Worm (Caenorhabditis elegans) whole organism, L1 larva: ENCODE results near the gene srbc-66.

Experiments used
- C04F5.9 ChIP-seq: sonication (generic microtip); optimal IDR thresholded peaks from 2 replicates; lab custom pipeline; 2016; ENCODE audit warnings: missing genetic modification characterization, missing compliant biosample characterization
- C16A3.4 ChIP-seq: fragments of 150-350 bp; optimal IDR thresholded peaks from 2 replicates; lab custom pipeline; 2014; ENCODE audit warnings: missing biosample characterization, missing genetic modification characterization
- C34B4.2 ChIP-seq: sonication (generic microtip); optimal IDR thresholded peaks from 2 replicates; lab custom pipeline; 2017; ENCODE audit warnings: mild to moderate bottlenecking, missing genetic modification characterization, missing compliant biosample characterization
- alr-1 ChIP-seq: fragments of 200-800 bp; sonication (Bioruptor generic); optimal IDR thresholded peaks from 2 replicates; lab custom pipeline; 2018; ENCODE audit warnings: borderline replicate concordance, mild to moderate bottlenecking, missing genetic modification characterization, missing compliant biosample characterization
- blmp-1 ChIP-seq: fragments of 150-350 bp; optimal IDR thresholded peaks from 2 replicates; lab custom pipeline; 2014; ENCODE audit warnings: missing biosample characterization, missing genetic modification characterization
- ceh-88 ChIP-seq: fragments of 200-800 bp; sonication (Bioruptor generic); IDR thresholded peaks from 2 replicates; pipeline ENCODE4 v1.3.6; 2022; ENCODE audit warnings: missing genetic modification characterization, missing compliant biosample characterization
- ces-1 ChIP-seq: fragments of 150-350 bp; optimal IDR thresholded peaks from 2 replicates; lab custom pipeline; 2014; ENCODE audit warnings: missing biosample characterization, missing genetic modification reagents, missing genetic modification characterization
- dsc-1 ChIP-seq: sonication (generic microtip); optimal IDR thresholded peaks from 2 replicates; lab custom pipeline; 2016; ENCODE audit warnings: mild to moderate bottlenecking, missing genetic modification characterization, missing compliant biosample characterization
- efl-1 ChIP-seq, 4 experiments: fragments of 150-350 bp; optimal IDR thresholded peaks in 3 of 4; peaks in 1 of 4; 1 replicate in 1 of 4; 2 replicates in 3 of 4; lab custom pipeline; 2014; ENCODE audit warnings: missing biosample characterization in 2 of 4, missing genetic modification characterization in 2 of 4, missing genetic modification reagents in 2 of 4
- egl-13 ChIP-seq: sonication (generic microtip); optimal IDR thresholded peaks from 2 replicates; lab custom pipeline; 2016; ENCODE audit warnings: missing genotype, missing genetic modification reagents, missing genetic modification characterization, missing compliant biosample characterization
- egl-27 ChIP-seq, 2 experiments: fragments of 150-350 bp in 1 of 2; sonication (generic microtip); optimal IDR thresholded peaks; 3 replicates each; lab custom pipeline; 2017 to 2018; ENCODE audit warnings: missing biosample characterization in 2 of 2, missing genetic modification characterization in 2 of 2, missing genetic modification reagents in 2 of 2
- elt-2 ChIP-seq: sonication (generic microtip); optimal IDR thresholded peaks from 2 replicates; lab custom pipeline; 2016; ENCODE audit warnings: missing genetic modification characterization, mild to moderate bottlenecking, inconsistent platforms, missing compliant biosample characterization, missing genetic modification reagents
- elt-3 ChIP-seq, 6 experiments: fragments of 150-350 bp in 1 of 6; sonication (generic microtip); optimal IDR thresholded peaks; 2 replicates each; lab custom pipeline; 2017 to 2018; ENCODE audit warnings: missing biosample characterization in 6 of 6, missing genetic modification characterization in 6 of 6, inconsistent platforms in 1 of 6
- ets-5 ChIP-seq: fragments of 200-800 bp; sonication (Bioruptor generic); IDR thresholded peaks from 2 replicates; pipeline ENCODE4 v1.3.6; 2022; ENCODE audit warnings: missing genetic modification characterization, missing compliant biosample characterization
- fkh-10 ChIP-seq: sonication (generic microtip); optimal IDR thresholded peaks from 2 replicates; lab custom pipeline; 2017; ENCODE audit warnings: missing biosample characterization, missing genetic modification reagents, missing genetic modification characterization
- fkh-8 ChIP-seq: sonication (generic microtip); optimal IDR thresholded peaks from 2 replicates; lab custom pipeline; 2016; ENCODE audit warnings: mild to moderate bottlenecking, missing genetic modification characterization, missing compliant biosample characterization
- fos-1 ChIP-seq: fragments of 150-350 bp; optimal IDR thresholded peaks from 2 replicates; lab custom pipeline; 2014; ENCODE audit warnings: missing biosample characterization, missing genetic modification characterization
- grh-1 ChIP-seq: fragments of 200-800 bp; sonication (Bioruptor generic); IDR thresholded peaks from 2 replicates; pipeline ENCODE4 v1.3.6; 2022; ENCODE audit warnings: missing genetic modification reagents, missing genetic modification characterization, missing compliant biosample characterization
- hpl-2 ChIP-seq: fragments of 150-350 bp; optimal IDR thresholded peaks from 2 replicates; lab custom pipeline; 2014; ENCODE audit warnings: missing biosample characterization, missing genetic modification reagents, missing genetic modification characterization
- lin-35 ChIP-seq, 2 experiments: fragments of 150-350 bp; optimal IDR thresholded peaks; 2 replicates each; lab custom pipeline; 2014; ENCODE audit warnings: missing biosample characterization in 2 of 2, missing genetic modification characterization in 2 of 2, missing genetic modification reagents in 2 of 2
- lir-3 ChIP-seq: sonication (generic microtip); optimal IDR thresholded peaks from 2 replicates; lab custom pipeline; 2016; ENCODE audit warnings: mild to moderate bottlenecking, missing genetic modification characterization, moderate library complexity, missing compliant biosample characterization; ENCODE audit not compliant: poor library complexity
- mdl-1 ChIP-seq, 2 experiments: fragments of 150-350 bp; optimal IDR thresholded peaks; 2 replicates each; lab custom pipeline; 2014 to 2017; ENCODE audit warnings: missing biosample characterization in 2 of 2, missing genetic modification characterization in 2 of 2, inconsistent platforms in 1 of 2
- nhr-237 ChIP-seq: fragments of 150-350 bp; optimal IDR thresholded peaks from 2 replicates; lab custom pipeline; 2014; ENCODE audit warnings: missing biosample characterization, missing genetic modification characterization
- nhr-28 ChIP-seq: fragments of 150-350 bp; optimal IDR thresholded peaks from 2 replicates; lab custom pipeline; 2014; ENCODE audit warnings: missing biosample characterization, missing genetic modification characterization
- nhr-76 ChIP-seq: sonication (generic microtip); optimal IDR thresholded peaks from 2 replicates; lab custom pipeline; 2017; ENCODE audit warnings: missing biosample characterization, missing genetic modification characterization
- nhr-77 ChIP-seq: fragments of 150-350 bp; optimal IDR thresholded peaks from 2 replicates; lab custom pipeline; 2014; ENCODE audit warnings: missing biosample characterization, missing genetic modification characterization
- nhr-84 ChIP-seq: sonication (generic microtip); optimal IDR thresholded peaks from 2 replicates; lab custom pipeline; 2017; ENCODE audit warnings: missing biosample characterization, missing genetic modification characterization
- nhr-85 ChIP-seq: sonication (generic microtip); peaks from one replicate; lab custom pipeline; 2016; ENCODE audit warnings: missing genetic modification characterization, inconsistent platforms, missing compliant biosample characterization
- pag-3 ChIP-seq: sonication (generic microtip); optimal IDR thresholded peaks from 2 replicates; lab custom pipeline; 2017; ENCODE audit warnings: missing genetic modification characterization, mild to moderate bottlenecking, missing compliant biosample characterization, antibody characterized with exemption, borderline replicate concordance; ENCODE audit not compliant: insufficient read depth
- pax-3 ChIP-seq: fragments of 200-800 bp; sonication (Bioruptor generic); optimal IDR thresholded peaks from 2 replicates; lab custom pipeline; 2018; ENCODE audit warnings: mild to moderate bottlenecking, missing genetic modification characterization, moderate library complexity, missing compliant biosample characterization
- sox-4 ChIP-seq: sonication (generic microtip); optimal IDR thresholded peaks from 2 replicates; lab custom pipeline; 2016; ENCODE audit warnings: missing genetic modification characterization, missing compliant biosample characterization
- sptf-1 ChIP-seq: fragments of 150-350 bp; optimal IDR thresholded peaks from 2 replicates; lab custom pipeline; 2014; ENCODE audit warnings: missing biosample characterization, missing genetic modification characterization
- unc-130 ChIP-seq: fragments of 150-350 bp; optimal IDR thresholded peaks from 2 replicates; lab custom pipeline; 2017; ENCODE audit warnings: missing biosample characterization, missing genetic modification characterization, inconsistent platforms
- unc-30 ChIP-seq: sonication (generic microtip); optimal IDR thresholded peaks from 2 replicates; lab custom pipeline; 2017; ENCODE audit warnings: missing biosample characterization, missing genetic modification characterization
- unc-86 ChIP-seq: sonication (generic microtip); optimal IDR thresholded peaks from 2 replicates; lab custom pipeline; 2016; ENCODE audit warnings: missing genetic modification characterization, missing compliant biosample characterization
- unc-98 ChIP-seq: fragments of 200-800 bp; sonication (Bioruptor generic); IDR thresholded peaks from 2 replicates; pipeline ENCODE4 v1.3.6; 2022; ENCODE audit warnings: missing genetic modification characterization, missing compliant biosample characterization
- vab-15 ChIP-seq: sonication (generic microtip); optimal IDR thresholded peaks from 2 replicates; lab custom pipeline; 2017; ENCODE audit warnings: missing genotype, mild to moderate bottlenecking, missing genetic modification characterization, missing compliant biosample characterization
- zip-4 ChIP-seq: fragments of 200-800 bp; sonication (Bioruptor generic); optimal IDR thresholded peaks from 2 replicates; lab custom pipeline; 2018; ENCODE audit warnings: mild to moderate bottlenecking, missing genetic modification characterization, moderate library complexity, missing compliant biosample characterization

Gene srbc-66

ce11 chrV:3549553-3549952 is 19.1 kb downstream of the srbc-66 start, which contains the start of gene sri-21:
sri-21 (plus strand) TSS chrV:3549853.
- no peak for TF ChIP-seq pag-3 (tag; lab: Kevin White, UChicago)
- TF ChIP-seq fos-1 (tag; lab: Kevin White, UChicago) = no peak
- TF ChIP-seq fkh-10 (GFP tag; lab: Kevin White, UChicago) = no peak
- no peak for TF ChIP-seq unc-86 (tag; lab: Kevin White, UChicago)
- no peak for TF ChIP-seq nhr-28
- TF ChIP-seq, all 84 proteins: peak for 0

ce11 chrV:3551765-3552164 is 21.3 kb downstream of the srbc-66 start, which contains the start of gene grl-28:
grl-28 (minus strand) TSS chrV:3551865.
- no peak for TF ChIP-seq vab-15
- TF ChIP-seq ceh-88 (GFP tag; lab: Robert Waterston, UW) = no peak
- peak; percentile 1 for TF ChIP-seq nhr-85
- TF ChIP-seq, all 84 proteins: peak for 1

DNA sequence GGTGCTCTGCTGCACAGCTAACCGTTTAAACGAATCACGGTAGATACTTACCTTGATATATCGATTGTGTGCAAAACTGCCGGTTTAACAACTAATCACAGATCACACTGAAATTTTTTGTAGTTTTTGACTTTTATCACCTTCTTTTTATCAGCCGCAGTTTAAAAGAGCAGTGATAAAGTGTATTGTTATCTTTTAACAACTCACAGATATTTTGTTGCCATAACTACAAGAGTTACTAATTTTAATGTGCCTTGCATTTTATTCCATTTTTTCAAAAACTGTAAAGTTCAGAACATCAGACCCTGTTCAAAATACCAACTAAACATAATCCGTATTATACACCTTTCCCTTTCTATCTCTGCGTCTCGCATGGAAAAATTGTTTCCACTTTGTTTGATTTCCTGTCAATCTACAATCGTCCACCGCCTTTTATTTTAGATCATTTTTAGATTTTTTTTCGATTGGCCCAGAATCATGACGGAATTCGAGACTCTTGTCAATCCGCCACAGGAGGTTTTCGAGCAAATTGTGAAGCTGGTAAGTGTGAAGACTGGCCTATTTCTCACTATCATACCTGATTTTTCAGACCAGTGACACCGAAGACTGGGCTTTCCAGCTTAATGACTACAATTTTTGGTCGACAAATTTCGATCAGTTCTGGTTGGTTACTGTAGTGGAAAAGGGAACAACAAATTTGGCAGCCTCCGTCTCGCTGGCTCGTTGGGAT is 22.4 kb downstream of the srbc-66 start, which contains the start of gene T24A6.20:
T24A6.20 (plus strand) TSS at position 395 of the 730 bp plus-strand sequence.
- TF ChIP-seq blmp-1 (tag; lab: Kevin White, UChicago) (peak; percentile 35), elt-2 (tag; lab: Kevin White, UChicago) (peak; percentile 70), fos-1 (tag; lab: Kevin White, UChicago) (no peak), C16A3.4 (no peak), zip-4 (no peak), elt-3 (tag; optimal IDR thresholded peaks at IDR 0.05; lab: Kevin White, UChicago) (no peak), efl-1 (optimal IDR thresholded peaks at IDR 0.05; lab: Kevin White, UChicago) (no peak), efl-1 (GFP tag; optimal IDR thresholded peaks at IDR 0.05 in 1 of 2; lab: Kevin White, UChicago) (peak in 1 of 2 experiments; percentile 91), unc-130 (tag; lab: Kevin White, UChicago) (no peak), alr-1 (no peak), sox-4 (tag; lab: Kevin White, UChicago) (no peak), egl-27 (tag; optimal IDR thresholded peaks at IDR 0.05; lab: Kevin White, UChicago) (no peak), ces-1 (no peak), grh-1 (GFP tag; lab: Robert Waterston, UW) (no peak), ceh-88 (GFP tag; lab: Robert Waterston, UW) (no peak), hpl-2 (GFP tag; lab: Kevin White, UChicago) (no peak), dsc-1 (no peak), nhr-77 (tag; lab: Kevin White, UChicago) (no peak)

DNA sequence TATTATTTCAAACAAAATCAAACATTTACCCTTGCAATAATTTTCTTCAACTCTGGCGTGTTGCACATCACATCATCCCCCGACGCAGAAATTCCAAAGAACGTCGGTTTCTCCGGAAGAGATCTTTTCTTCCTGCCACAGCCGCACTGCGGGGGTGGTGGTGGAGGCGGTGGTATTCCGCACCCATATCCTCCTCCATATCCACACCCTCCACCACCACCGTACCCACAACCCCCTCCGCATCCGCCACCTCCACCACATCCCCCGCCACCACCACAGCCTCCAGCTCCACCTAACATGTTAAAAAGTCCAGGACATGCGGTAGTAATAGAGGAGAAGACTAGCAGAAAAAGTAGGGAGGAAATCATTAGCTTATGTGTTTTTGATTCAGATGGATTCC is 24.4 kb downstream of the srbc-66 start, which contains the start of gene grl-29:
grl-29 (minus strand) TSS at position 368 of the 400 bp plus-strand sequence.
- TF ChIP-seq alr-1 (no peak), grh-1 (GFP tag; lab: Robert Waterston, UW) (no peak), sptf-1 (tag; lab: Kevin White, UChicago) (no peak), ceh-88 (GFP tag; lab: Robert Waterston, UW) (no peak), nhr-28 (no peak), fkh-8 (no peak), nhr-237 (tag; lab: Kevin White, UChicago) (no peak), unc-86 (tag; lab: Kevin White, UChicago) (no peak), fkh-10 (GFP tag; lab: Kevin White, UChicago) (no peak), nhr-84 (tag; lab: Kevin White, UChicago) (no peak), egl-13 (tag; lab: Kevin White, UChicago) (no peak), unc-30 (tag; lab: Kevin White, UChicago) (no peak), lin-35 (GFP tag; optimal IDR thresholded peaks at IDR 0.05; lab: Kevin White, UChicago) (no peak), C34B4.2 (tag; lab: Kevin White, UChicago) (no peak)

DNA sequence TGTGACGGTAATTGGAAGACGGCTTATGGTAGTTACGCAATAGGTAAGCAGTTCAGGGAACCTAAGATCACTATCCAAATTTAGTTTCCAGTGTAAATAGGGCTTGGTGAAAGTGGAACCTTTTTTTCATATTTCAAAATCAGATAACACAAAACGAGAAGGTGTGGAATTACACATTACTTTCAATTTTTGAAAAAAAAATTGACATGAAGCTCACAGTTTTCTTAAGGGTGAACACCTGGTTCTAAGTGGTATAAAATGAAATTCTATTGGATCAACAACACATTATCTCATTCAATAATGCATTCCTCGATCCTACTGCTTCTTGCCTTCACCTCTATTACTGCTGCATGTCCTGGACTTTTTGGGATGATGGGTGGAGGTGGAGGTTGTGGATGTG is 25.5 kb downstream of the srbc-66 start, which contains the start of gene grl-30:
grl-30 (plus strand) TSS at position 301 of the 400 bp plus-strand sequence.
- no peak for TF ChIP-seq nhr-76 (tag; lab: Kevin White, UChicago)
- no peak for TF ChIP-seq mdl-1 (tag; optimal IDR thresholded peaks at IDR 0.05; lab: Kevin White, UChicago)
- no peak for TF ChIP-seq unc-98
- TF ChIP-seq fos-1 (tag; lab: Kevin White, UChicago) = no peak
- no peak for TF ChIP-seq hpl-2 (GFP tag; lab: Kevin White, UChicago)
- no peak for TF ChIP-seq grh-1 (GFP tag; lab: Robert Waterston, UW)
- no peak for TF ChIP-seq elt-3 (tag; optimal IDR thresholded peaks at IDR 0.05; lab: Kevin White, UChicago)
- no peak for TF ChIP-seq pax-3 (tag; lab: Kevin White, UChicago)
- no peak for TF ChIP-seq lir-3
- no peak for TF ChIP-seq ets-5
- TF ChIP-seq ces-1 = no peak
- no peak for TF ChIP-seq C04F5.9 (tag; lab: Kevin White, UChicago)
